Worm (Caenorhabditis elegans): ENCODE measurements around the gene T04A8.8.

T04A8.8 gene

ce11 chrIII:4693695-4694094 is at the start of gene T04A8.8:
Gene T04A8.8 (plus strand): TSS chrIII:4693995.
- TF ChIP-seq him-1 (tag; optimal IDR thresholded peaks at IDR 0.05), result no peak
- TF ChIP-seq W03F9.2 (tag; optimal IDR thresholded peaks at IDR 0.05), result no peak
- TF ChIP-seq dao-5 (tag; optimal IDR thresholded peaks at IDR 0.05), result no peak

ce11 chrIII:4646246-4646645 is 47.5 kb upstream of the T04A8.8 start, which contains the start of gene pqn-29:
Gene pqn-29 (minus strand): TSS chrIII:4646346.
- no peak for TF ChIP-seq dao-5 (tag; optimal IDR thresholded peaks at IDR 0.05)
- TF ChIP-seq W03F9.2 (tag; optimal IDR thresholded peaks at IDR 0.05), result no peak
- no peak for TF ChIP-seq him-1 (tag; optimal IDR thresholded peaks at IDR 0.05)

- no peak for TF ChIP-seq dao-5 (tag; optimal IDR thresholded peaks at IDR 0.05)
- TF ChIP-seq him-1 (tag; optimal IDR thresholded peaks at IDR 0.05), result no peak
- no peak for TF ChIP-seq W03F9.2 (tag; optimal IDR thresholded peaks at IDR 0.05)
These were observed 46.5 kb upstream of the T04A8.8 start for ce11 chrIII:4647341-4647740.

DNA sequence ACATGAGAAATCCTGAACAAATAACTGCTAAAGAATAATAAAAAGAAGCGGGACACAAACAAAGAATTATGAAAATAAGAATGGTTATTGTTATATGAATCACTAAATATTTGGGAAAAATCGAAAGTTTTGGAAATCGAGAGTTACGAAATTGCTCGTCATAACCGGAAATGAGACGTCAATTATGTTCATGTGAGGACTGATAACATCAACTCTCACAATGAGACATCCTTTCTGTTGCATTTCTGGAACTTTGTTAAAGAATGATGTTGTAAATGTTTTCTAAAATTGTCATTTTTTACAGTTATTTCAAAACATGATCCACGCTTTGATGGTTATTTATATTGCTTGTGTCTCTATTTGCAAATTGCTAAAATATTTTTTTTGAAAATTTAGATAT is 45.9 kb upstream of the T04A8.8 start, which contains the start of gene T23F11.6:
Gene T23F11.6 (minus strand): TSS at position 45 of the 400 bp plus-strand sequence.
- TF ChIP-seq him-1 (tag; optimal IDR thresholded peaks at IDR 0.05) (no peak), dao-5 (tag; optimal IDR thresholded peaks at IDR 0.05) (no peak), W03F9.2 (tag; optimal IDR thresholded peaks at IDR 0.05) (no peak)

DNA sequence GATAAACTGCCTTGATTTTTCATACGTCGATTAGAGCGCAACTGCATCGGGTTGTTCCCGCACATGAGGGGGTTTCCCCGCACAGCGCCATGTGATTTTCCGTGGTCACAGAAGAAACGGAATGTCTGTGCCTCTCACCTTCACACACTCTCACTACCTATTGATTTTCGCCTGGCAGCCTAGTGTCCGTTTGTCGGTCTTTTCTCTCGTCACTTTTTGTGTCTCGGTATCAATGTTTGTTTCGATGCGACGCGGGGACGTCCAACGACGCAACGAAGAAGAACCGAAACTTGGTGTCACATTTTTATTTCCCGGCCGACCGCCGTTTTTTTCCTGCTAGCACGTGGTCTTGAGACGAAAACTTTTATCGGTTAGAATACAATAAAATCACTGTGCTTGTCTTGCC is 44.4 kb upstream of the T04A8.8 start:
- TF ChIP-seq W03F9.2 (tag; optimal IDR thresholded peaks at IDR 0.05) (peak; percentile 57), dao-5 (tag; optimal IDR thresholded peaks at IDR 0.05) (no peak), him-1 (tag; optimal IDR thresholded peaks at IDR 0.05) (peak; percentile 89)

DNA sequence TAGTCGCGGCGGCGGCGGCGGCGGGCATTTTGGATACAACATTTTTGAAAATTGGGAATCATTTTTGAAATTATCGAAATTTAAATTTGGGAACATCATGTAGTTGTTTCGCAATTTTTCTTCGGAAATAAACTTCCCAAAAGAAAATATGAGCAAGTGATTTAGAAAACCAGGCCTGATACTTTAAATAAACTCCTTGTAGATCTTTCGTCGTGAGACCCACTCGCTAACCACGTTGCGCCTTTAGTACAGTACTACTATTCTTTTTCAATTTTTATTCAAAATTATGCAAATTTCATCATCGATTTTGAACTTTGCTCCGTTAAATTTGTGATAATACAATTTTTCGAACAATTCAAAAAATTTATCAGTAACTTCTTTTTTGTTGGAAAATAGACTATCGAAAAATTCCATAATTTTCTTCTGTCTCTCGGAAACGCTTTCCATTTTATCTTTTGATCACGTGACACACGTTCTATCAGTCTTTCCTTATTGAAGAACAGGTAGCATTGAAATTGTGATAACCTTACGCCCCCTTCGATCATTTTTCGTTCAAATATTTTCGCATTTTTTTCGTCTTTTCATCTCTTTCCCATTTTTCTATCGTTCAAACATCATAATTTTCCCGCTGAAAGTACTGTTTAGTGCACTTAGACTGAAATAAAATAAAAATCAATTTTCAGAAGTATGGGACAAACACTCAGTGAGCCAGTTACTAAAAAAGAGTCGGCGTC is 43.8 kb upstream of the T04A8.8 start, which contains the start of gene ppm-2:
Gene ppm-2 (plus strand): TSS at position 684 of the 734 bp plus-strand sequence.
- TF ChIP-seq W03F9.2 (tag; optimal IDR thresholded peaks at IDR 0.05) (no peak), dao-5 (tag; optimal IDR thresholded peaks at IDR 0.05) (no peak), him-1 (tag; optimal IDR thresholded peaks at IDR 0.05) (no peak)

DNA sequence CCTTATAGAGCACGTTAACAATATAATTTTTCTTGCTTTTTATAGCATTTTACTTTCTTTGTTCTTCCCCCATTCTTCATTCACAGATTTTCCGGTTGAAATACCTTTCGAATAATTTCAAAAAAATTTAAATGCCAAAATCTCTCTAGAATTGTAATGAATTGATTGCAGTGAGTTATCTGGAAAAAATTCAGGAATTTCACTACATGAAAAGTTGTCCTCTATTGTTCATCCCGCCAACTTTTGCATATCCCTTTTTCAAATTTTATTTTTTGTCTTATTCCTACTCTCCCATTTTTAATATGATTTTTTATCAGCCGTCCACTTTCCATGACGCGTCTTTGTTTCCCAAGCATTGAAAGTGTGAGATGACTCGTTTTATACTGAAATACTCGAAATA is 40.4 kb upstream of the T04A8.8 start:
- TF ChIP-seq him-1 (tag; optimal IDR thresholded peaks at IDR 0.05), result no peak
- no peak for TF ChIP-seq dao-5 (tag; optimal IDR thresholded peaks at IDR 0.05)
- no peak for TF ChIP-seq W03F9.2 (tag; optimal IDR thresholded peaks at IDR 0.05)

DNA sequence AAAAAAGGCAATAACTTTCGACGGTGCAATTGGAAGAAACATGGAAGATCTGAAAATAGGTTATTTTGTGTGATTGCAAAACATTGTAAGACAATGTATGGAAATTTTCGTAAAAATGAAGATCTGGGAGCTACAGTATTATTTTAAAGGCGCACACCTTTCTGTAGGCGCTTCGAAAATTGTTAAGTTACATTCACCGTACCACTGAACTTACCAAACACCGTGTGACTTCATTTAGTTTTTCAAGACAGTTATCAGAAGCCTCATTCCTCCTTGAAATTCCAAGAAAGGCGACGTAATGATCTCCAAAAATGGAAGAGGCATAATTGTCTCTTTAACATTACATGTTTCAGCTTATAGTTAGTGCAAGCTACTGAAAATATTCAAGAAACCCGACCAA is 39.9 kb upstream of the T04A8.8 start:
- no peak for TF ChIP-seq W03F9.2 (tag; optimal IDR thresholded peaks at IDR 0.05)

DNA sequence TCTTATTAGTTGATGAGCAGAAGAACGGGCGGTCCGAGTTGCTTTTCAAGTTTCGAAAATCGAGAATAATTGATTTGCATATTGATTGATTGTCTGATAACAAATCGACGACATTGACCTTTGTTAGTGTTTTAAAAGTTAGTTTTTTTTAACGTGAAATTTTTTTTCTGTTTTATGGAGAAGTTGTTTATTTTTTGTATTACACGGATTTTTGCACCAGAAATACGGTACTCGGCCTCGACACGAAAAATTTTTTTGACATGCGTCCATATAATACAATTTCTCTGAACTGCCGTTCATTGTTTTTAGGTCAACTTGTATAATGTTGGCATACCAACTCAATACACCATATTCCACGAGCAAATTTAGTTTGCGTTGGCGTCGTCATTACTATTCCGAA is 38.4 kb upstream of the T04A8.8 start, which contains the start of gene T23F11.2:
Gene T23F11.2 (minus strand): TSS at position 101 of the 400 bp plus-strand sequence.
- no peak for TF ChIP-seq W03F9.2 (tag; optimal IDR thresholded peaks at IDR 0.05)
- TF ChIP-seq dao-5 (tag; optimal IDR thresholded peaks at IDR 0.05), result no peak
- no peak for TF ChIP-seq him-1 (tag; optimal IDR thresholded peaks at IDR 0.05)

- TF ChIP-seq him-1 (tag; optimal IDR thresholded peaks at IDR 0.05) (peak; percentile 91), dao-5 (tag; optimal IDR thresholded peaks at IDR 0.05) (no peak)
These were observed 37.4 kb upstream of the T04A8.8 start for ce11 chrIII:4656415-4656814.

DNA sequence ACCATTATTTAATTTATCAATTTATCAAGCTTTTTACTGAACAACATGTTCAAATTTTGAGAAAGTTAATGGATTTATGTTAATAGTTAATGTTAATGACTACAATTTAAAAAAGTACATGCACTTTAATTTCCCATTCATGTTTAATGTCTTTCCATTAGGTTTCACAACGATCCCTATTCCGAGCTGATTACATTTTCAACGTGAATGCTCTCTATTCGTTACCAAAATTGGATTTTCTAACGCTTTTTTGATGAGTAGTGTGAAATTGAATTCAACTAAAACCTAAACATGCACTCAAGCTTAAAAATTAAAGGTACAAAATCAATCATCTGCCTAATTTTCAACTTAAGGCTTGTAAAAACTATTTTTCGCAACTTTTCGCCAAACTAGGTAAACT is 36.4 kb upstream of the T04A8.8 start:
- TF ChIP-seq him-1 (tag; optimal IDR thresholded peaks at IDR 0.05) (no peak), dao-5 (tag; optimal IDR thresholded peaks at IDR 0.05) (no peak), W03F9.2 (tag; optimal IDR thresholded peaks at IDR 0.05) (no peak)

DNA sequence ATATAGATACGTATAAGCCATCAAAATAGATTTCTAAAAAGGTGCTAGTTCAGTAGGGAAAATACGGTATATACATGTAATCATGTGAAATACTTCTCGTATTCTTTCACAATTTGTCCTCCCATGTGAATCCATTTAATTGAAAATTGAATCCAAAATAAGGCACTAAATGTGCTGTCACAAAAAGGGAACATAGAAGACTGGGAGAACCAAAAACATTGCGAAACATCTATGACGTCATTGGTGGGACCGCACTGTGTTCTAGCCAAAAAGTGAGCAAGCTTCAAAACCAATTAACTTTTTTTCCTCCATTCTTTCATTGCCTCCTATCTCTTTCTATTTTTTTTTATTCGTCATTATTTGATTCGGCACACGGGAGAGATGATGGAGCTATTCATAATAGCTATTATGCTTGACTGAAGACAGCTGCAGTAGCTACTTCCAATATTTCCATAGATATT is 35.4 kb upstream of the T04A8.8 start, which contains the start of gene cdka-1:
Gene cdka-1 (plus strand): TSS at position 411 of the 461 bp plus-strand sequence.
- TF ChIP-seq W03F9.2 (tag; optimal IDR thresholded peaks at IDR 0.05) (no peak), him-1 (tag; optimal IDR thresholded peaks at IDR 0.05) (peak; percentile 29), dao-5 (tag; optimal IDR thresholded peaks at IDR 0.05) (no peak)

- TF ChIP-seq him-1 (tag; optimal IDR thresholded peaks at IDR 0.05) (no peak), W03F9.2 (tag; optimal IDR thresholded peaks at IDR 0.05) (no peak), dao-5 (tag; optimal IDR thresholded peaks at IDR 0.05) (no peak)
These were observed 34.4 kb upstream of the T04A8.8 start for ce11 chrIII:4659426-4659825.

ce11 chrIII:4665272-4665671 is 28.5 kb upstream of the T04A8.8 start, which contains the start of gene T23F11.4:
Gene T23F11.4 (minus strand): TSS chrIII:4665372.
- TF ChIP-seq W03F9.2 (tag; optimal IDR thresholded peaks at IDR 0.05) (no peak), him-1 (tag; optimal IDR thresholded peaks at IDR 0.05) (no peak), dao-5 (tag; optimal IDR thresholded peaks at IDR 0.05) (no peak)
